Worm (Caenorhabditis elegans) whole organism, early embryonic: Measurements from ENCODE around the gene Y53C12A.8.

ENCODE experiments used
- aly-1 ChIP-seq: sonication (generic microtip); optimal IDR thresholded peaks from 2 replicates; lab custom pipeline; 2016; ENCODE audit warnings: missing genetic modification characterization, missing compliant biosample characterization
- ama-1 ChIP-seq: fragments of 150-350 bp; optimal IDR thresholded peaks from 2 replicates; lab custom pipeline; 2014
- flt-1 ChIP-seq: fragments of 200-800 bp; sonication (Bioruptor generic); IDR thresholded peaks from 2 replicates; pipeline ENCODE4 v1.3.6; 2022; ENCODE audit warnings: missing genetic modification characterization, missing compliant biosample characterization
- hnd-1 ChIP-seq: sonication (generic microtip); optimal IDR thresholded peaks from 2 replicates; lab custom pipeline; 2016; ENCODE audit warnings: missing genetic modification characterization, missing compliant biosample characterization
- pes-1 ChIP-seq: fragments of 200-800 bp; sonication (Bioruptor generic); IDR thresholded peaks from 2 replicates; pipeline ENCODE4 v1.3.6; 2022; ENCODE audit warnings: missing genetic modification reagents, missing genetic modification characterization, missing compliant biosample characterization

ce11 chrII:9662797-9663196 lies 37.5 kb downstream of the Y53C12A.8 start, which contains the start of gene cyp-13A10:
- TF ChIP-seq pes-1 (GFP tag; lab: Robert Waterston, UW) (no peak), hnd-1 (tag; lab: Kevin White, UChicago) (no peak), aly-1 (tag; lab: Kevin White, UChicago) (no peak), flt-1 (GFP tag; lab: Robert Waterston, UW) (no peak), ama-1 (lab: Kevin White, UChicago) (no peak)
